Fruit fly (Drosophila melanogaster): ENCODE results near the gene Cip4.
A peak's percentile ranks its signal among the peaks of the same experiment; 100 is the strongest.

Gene Cip4

DNA sequence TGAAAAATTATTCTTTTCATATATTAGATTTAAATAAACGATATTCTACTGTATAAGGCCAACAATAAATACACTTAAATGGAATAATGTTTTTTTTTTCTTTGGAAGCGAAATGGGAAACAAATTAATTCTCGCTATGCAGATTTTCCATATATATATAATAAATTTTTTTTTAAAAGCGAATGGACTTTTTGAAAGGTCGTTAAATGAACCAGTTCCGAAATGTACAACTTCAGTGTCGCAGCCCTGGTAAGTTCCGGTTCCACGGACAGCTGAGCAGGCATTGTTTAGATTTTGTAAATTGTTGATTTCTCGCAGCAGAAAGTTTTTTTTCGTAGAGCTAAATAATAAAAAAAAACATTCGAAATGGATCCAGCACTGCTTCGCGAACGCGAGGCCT, 77.1 kb downstream of the Cip4 start, which contains the start of gene TfIIEbeta:
Gene TfIIEbeta (plus strand): TSS at position 255 of the 400 bp plus-strand sequence.
- TF ChIP-seq CrebA (GFP tag; optimal IDR thresholded peaks at IDR 0.05; ENCODE audit: borderline replicate concordance) (no peak), foxo (GFP tag; optimal IDR thresholded peaks at IDR 0.05) (no peak), tai (GFP tag; optimal IDR thresholded peaks at IDR 0.05) (no peak), brk (GFP tag; optimal IDR thresholded peaks at IDR 0.05) (no peak), woc (GFP tag; optimal IDR thresholded peaks at IDR 0.05) (peak; percentile 35), rgr (GFP tag; optimal IDR thresholded peaks at IDR 0.05) (peak; percentile 52), HLH106 (tag; optimal IDR thresholded peaks at IDR 0.05) (peak; percentile 16), dsf (GFP tag; optimal IDR thresholded peaks at IDR 0.05; ENCODE audit: borderline replicate concordance) (no peak), CG9705 (GFP tag; optimal IDR thresholded peaks at IDR 0.05) (no peak), Jra (GFP tag; optimal IDR thresholded peaks at IDR 0.05) (no peak), Rel (GFP tag; optimal IDR thresholded peaks at IDR 0.05) (no peak), Rel (tag; optimal IDR thresholded peaks at IDR 0.05) (no peak), h (GFP tag; optimal IDR thresholded peaks at IDR 0.05) (peak; percentile 12), OdsH (GFP tag; optimal IDR thresholded peaks at IDR 0.05) (peak; percentile 5)

DNA sequence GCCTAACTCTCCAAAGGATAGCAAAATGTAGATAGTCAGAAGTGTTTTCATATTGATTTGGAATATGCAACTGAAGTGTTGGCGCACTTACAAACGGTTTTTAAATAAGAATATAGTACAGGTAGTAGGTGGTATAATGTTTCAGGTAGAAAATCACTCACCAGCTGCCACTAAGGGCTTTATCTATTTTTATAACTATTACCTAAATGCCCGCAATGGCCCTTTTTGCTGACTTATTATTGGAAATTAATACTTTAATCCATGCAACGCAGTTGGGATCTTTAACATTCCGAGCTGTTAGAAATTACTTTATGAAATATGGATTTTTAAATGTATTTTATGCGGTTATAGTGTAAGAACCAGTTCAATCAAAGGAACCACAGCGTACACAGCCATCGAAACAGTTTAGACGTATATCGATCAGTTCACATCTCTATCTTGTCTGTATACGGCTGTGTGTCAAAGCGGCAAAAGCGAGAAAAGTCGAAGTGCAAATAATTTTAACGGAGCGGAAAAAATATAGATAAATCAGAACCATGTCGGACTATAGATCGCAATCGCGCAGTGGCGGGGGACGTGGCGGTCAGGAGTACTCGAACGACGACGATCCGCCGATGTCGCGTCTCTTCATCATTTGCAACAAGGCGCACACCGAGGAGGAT, 80.3 kb downstream of the Cip4 start, which contains the start of the genes srw and CG1316:
Gene srw (minus strand): TSS at position 51 of the 662 bp plus-strand sequence.
Gene CG1316 (plus strand): TSS at position 424 of the 662 bp plus-strand sequence.
- TF ChIP-seq jim (GFP tag; optimal IDR thresholded peaks at IDR 0.05) (no peak), rgr (GFP tag; optimal IDR thresholded peaks at IDR 0.05) (no peak), h (GFP tag; optimal IDR thresholded peaks at IDR 0.05) (peak; percentile 45), ey (GFP tag; optimal IDR thresholded peaks at IDR 0.05) (no peak), Hnf4 (GFP tag; optimal IDR thresholded peaks at IDR 0.05) (peak; percentile 44), foxo (GFP tag; optimal IDR thresholded peaks at IDR 0.05) (no peak)

DNA sequence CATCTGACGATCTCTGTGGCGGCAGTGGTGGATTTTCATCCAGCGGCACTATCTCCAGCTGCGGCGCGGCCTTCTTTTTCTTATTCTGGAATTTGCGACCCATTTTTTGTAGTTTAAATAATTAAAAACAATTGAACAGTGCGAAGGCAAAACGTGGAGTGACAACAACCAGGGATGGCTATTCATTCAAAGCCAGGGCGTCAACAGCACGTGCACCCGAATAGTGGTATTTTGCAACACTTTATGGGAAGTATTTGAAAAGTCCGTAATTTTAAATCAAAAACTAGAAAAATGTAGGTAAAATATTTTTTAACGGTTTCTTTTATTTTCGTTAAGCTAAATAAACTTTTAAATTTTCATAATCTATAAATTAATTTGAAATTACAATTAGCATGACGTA, 81.3 kb downstream of the Cip4 start, which contains the start of gene CG11583:
Gene CG11583 (minus strand): TSS at position 191 of the 400 bp plus-strand sequence.
- TF ChIP-seq ey (GFP tag; optimal IDR thresholded peaks at IDR 0.05), result peak; percentile 41
- TF ChIP-seq fru (GFP tag; optimal IDR thresholded peaks at IDR 0.05), result no peak
- no peak for TF ChIP-seq Hr78 (GFP tag; optimal IDR thresholded peaks at IDR 0.05)
- TF ChIP-seq dl (GFP tag; optimal IDR thresholded peaks at IDR 0.05; ENCODE audit: insufficient read depth in 1 of 2, partially characterized antibody in 2 of 2), result no peak
- no peak for TF ChIP-seq Jra (GFP tag; optimal IDR thresholded peaks at IDR 0.05)
- peak; percentile 57 for TF ChIP-seq Myc (optimal IDR thresholded peaks at IDR 0.05)
- no peak for TF ChIP-seq CG32264 (GFP tag; optimal IDR thresholded peaks at IDR 0.05)
- TF ChIP-seq Dfd (GFP tag; optimal IDR thresholded peaks at IDR 0.05), result no peak
- peak; percentile 22 for TF ChIP-seq psq (GFP tag; optimal IDR thresholded peaks at IDR 0.05)
- peak; percentile 32 for TF ChIP-seq OdsH (GFP tag; optimal IDR thresholded peaks at IDR 0.05)
- TF ChIP-seq sv (GFP tag; optimal IDR thresholded peaks at IDR 0.05), result peak; percentile 9
- no peak for TF ChIP-seq woc (GFP tag; optimal IDR thresholded peaks at IDR 0.05)
- TF ChIP-seq Hr83 (GFP tag; optimal IDR thresholded peaks at IDR 0.05; ENCODE audit: poor library complexity, severe bottlenecking), result peak; percentile 70

DNA sequence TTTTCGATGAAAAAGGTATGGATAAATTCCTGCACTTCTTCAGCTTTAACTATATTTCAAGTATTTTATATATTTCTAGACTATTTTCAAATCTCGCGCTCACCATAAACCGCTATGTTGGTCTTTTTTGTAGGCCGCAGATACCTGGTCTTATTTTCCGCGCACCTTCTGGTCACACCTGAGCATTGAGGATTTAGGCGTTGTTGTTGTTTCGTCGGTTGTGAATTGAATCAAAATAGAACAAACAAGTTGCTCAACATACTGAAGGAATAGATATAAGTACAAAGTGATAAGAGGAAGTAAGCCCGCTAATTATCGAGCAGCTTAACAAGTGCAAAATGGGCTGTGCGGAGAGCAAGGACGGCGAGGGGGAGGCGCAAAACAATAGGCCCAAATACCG, 86.1 kb downstream of the Cip4 start, which contains the start of gene Ctl1:
Gene Ctl1 (plus strand): TSS at position 167 of the 400 bp plus-strand sequence.
- TF ChIP-seq dsf (GFP tag; optimal IDR thresholded peaks at IDR 0.05; ENCODE audit: borderline replicate concordance) (no peak), woc (GFP tag; optimal IDR thresholded peaks at IDR 0.05) (no peak), CG32264 (GFP tag; optimal IDR thresholded peaks at IDR 0.05) (no peak), Rel (GFP tag; optimal IDR thresholded peaks at IDR 0.05) (no peak), Rel (tag; optimal IDR thresholded peaks at IDR 0.05) (no peak), pan (optimal IDR thresholded peaks at IDR 0.05) (no peak), ey (GFP tag; optimal IDR thresholded peaks at IDR 0.05) (no peak), jim (GFP tag; optimal IDR thresholded peaks at IDR 0.05) (no peak)

Data from whole organism, wandering third instar larva.